Fruit fly (Drosophila melanogaster) whole organism, embryonic: ENCODE results near the gene CG10874.

Source experiments
- Bgb ChIP-seq: fragments of 200-800 bp; sonication (Bioruptor generic); IDR thresholded peaks from 2 replicates; pipeline ENCODE4 v1.3.6; 2022; ENCODE audit warnings: missing biosample characterization, missing genetic modification characterization; ENCODE audit not compliant: partially characterized antibody
- CG10431 ChIP-seq: fragments of 200-800 bp; sonication (Bioruptor generic); optimal IDR thresholded peaks from 3 replicates; lab custom pipeline; 2018; ENCODE audit warnings: missing biosample characterization, mild to moderate bottlenecking, missing genetic modification characterization
- CG10565 ChIP-seq: fragments of 200-800 bp; sonication (Bioruptor generic); optimal IDR thresholded peaks from 3 replicates; lab custom pipeline; 2016; ENCODE audit warnings: missing biosample characterization, mild to moderate bottlenecking, missing genetic modification characterization
- CG12391 ChIP-seq: fragments of 200-800 bp; sonication (Bioruptor generic); optimal IDR thresholded peaks from 3 replicates; lab custom pipeline; 2018; ENCODE audit warnings: missing biosample characterization, mild to moderate bottlenecking, missing genetic modification characterization, moderate library complexity
- CG14710 ChIP-seq: fragments of 200-800 bp; sonication (Bioruptor generic); optimal IDR thresholded peaks from 3 replicates; lab custom pipeline; 2019; ENCODE audit warnings: missing biosample characterization, mild to moderate bottlenecking, missing genetic modification characterization, moderate library complexity
- CG14860 ChIP-seq: fragments of 200-800 bp; sonication (Bioruptor generic); IDR thresholded peaks from 3 replicates; pipeline ENCODE4 v1.3.6; 2022; ENCODE audit warnings: missing biosample characterization, missing genetic modification characterization; ENCODE audit not compliant: partially characterized antibody
- CG15514 ChIP-seq: fragments of 200-800 bp; sonication (Bioruptor generic); optimal IDR thresholded peaks from 3 replicates; lab custom pipeline; 2017; ENCODE audit warnings: missing biosample characterization, missing genetic modification characterization, mild to moderate bottlenecking, moderate library complexity, missing genetic modification reagents
- CG17186 ChIP-seq: fragments of 200-800 bp; sonication (Bioruptor generic); optimal IDR thresholded peaks from 3 replicates; lab custom pipeline; 2017; ENCODE audit warnings: missing biosample characterization, missing genetic modification reagents, missing genetic modification characterization
- CG17829 ChIP-seq: fragments of 200-800 bp; optimal IDR thresholded peaks from 2 replicates; lab custom pipeline; 2019; ENCODE audit warnings: missing biosample characterization, mild to moderate bottlenecking, missing genetic modification characterization, moderate library complexity
- CG17912 ChIP-seq: fragments of 200-800 bp; sonication (Bioruptor generic); optimal IDR thresholded peaks from 2 replicates; lab custom pipeline; 2018; ENCODE audit warnings: missing biosample characterization, mild to moderate bottlenecking, missing genetic modification characterization
- CG2120 ChIP-seq: fragments of 200-800 bp; sonication (Bioruptor generic); optimal IDR thresholded peaks from 3 replicates; lab custom pipeline; 2016; ENCODE audit warnings: missing biosample characterization, missing genetic modification characterization
- CG33213 ChIP-seq: fragments of 200-800 bp; sonication (Bioruptor generic); optimal IDR thresholded peaks from 3 replicates; lab custom pipeline; 2016; ENCODE audit warnings: missing biosample characterization, missing genetic modification characterization
- CG33557 ChIP-seq: fragments of 200-800 bp; sonication (Bioruptor generic); optimal IDR thresholded peaks from 2 replicates; lab custom pipeline; 2019; ENCODE audit warnings: missing biosample characterization, mild to moderate bottlenecking, missing genetic modification characterization, moderate library complexity
- CG5953 ChIP-seq: fragments of 200-800 bp; sonication (Bioruptor generic); IDR thresholded peaks from 2 replicates; pipeline ENCODE4 v1.3.6; 2022; ENCODE audit warnings: missing biosample characterization, missing genetic modification characterization
- CG9797 ChIP-seq: fragments of 200-800 bp; sonication (Bioruptor generic); optimal IDR thresholded peaks from 3 replicates; lab custom pipeline; 2018; ENCODE audit warnings: missing biosample characterization, mild to moderate bottlenecking, missing genetic modification characterization
- CHES-1-like ChIP-seq: fragments of 200-800 bp; sonication (Bioruptor generic); optimal IDR thresholded peaks from 2 replicates; lab custom pipeline; 2016; ENCODE audit warnings: missing biosample characterization, missing genetic modification characterization
- CrebB ChIP-seq: fragments of 200-800 bp; sonication (Bioruptor generic); optimal IDR thresholded peaks from 3 replicates; lab custom pipeline; 2018; ENCODE audit warnings: missing biosample characterization, mild to moderate bottlenecking, missing genetic modification characterization
- Dll ChIP-seq: fragments of 200-800 bp; sonication (Bioruptor generic); IDR thresholded peaks from 4 replicates; pipeline ENCODE4 v1.3.6; 2022; ENCODE audit warnings: missing biosample characterization, missing genetic modification characterization; ENCODE audit not compliant: partially characterized antibody
- Dp ChIP-seq: fragments of 200-800 bp; sonication (Bioruptor generic); optimal IDR thresholded peaks from 2 replicates; lab custom pipeline; 2018; ENCODE audit warnings: missing biosample characterization, mild to moderate bottlenecking, missing genetic modification characterization, moderate library complexity
- HHEX ChIP-seq: fragments of 200-800 bp; sonication (Bioruptor generic); optimal IDR thresholded peaks from 3 replicates; lab custom pipeline; 2017; ENCODE audit warnings: missing biosample characterization, mild to moderate bottlenecking, missing genetic modification characterization, missing genetic modification reagents
- HLHmδ ChIP-seq: fragments of 200-800 bp; sonication (Bioruptor generic); optimal IDR thresholded peaks from 2 replicates; lab custom pipeline; 2018; ENCODE audit warnings: missing biosample characterization, mild to moderate bottlenecking, missing genetic modification characterization, moderate library complexity
- HmgZ ChIP-seq: fragments of 200-800 bp; sonication (Bioruptor generic); optimal IDR thresholded peaks from 2 replicates; lab custom pipeline; 2018; ENCODE audit warnings: missing biosample characterization, mild to moderate bottlenecking, missing genetic modification characterization
- MESR4 ChIP-seq: fragments of 200-800 bp; sonication (Bioruptor generic); optimal IDR thresholded peaks from 2 replicates; lab custom pipeline; 2018; ENCODE audit warnings: missing biosample characterization, mild to moderate bottlenecking, missing genetic modification characterization, moderate library complexity
- Med ChIP-seq: fragments of 200-800 bp; sonication (Bioruptor generic); peaks from one replicate; lab custom pipeline; 2016; ENCODE audit warnings: missing biosample characterization, missing genetic modification characterization, mild to moderate bottlenecking, inconsistent platforms, moderate library complexity
- Mrtf ChIP-seq: fragments of 200-800 bp; sonication (Bioruptor generic); IDR thresholded peaks from 3 replicates; pipeline ENCODE4 v1.3.6; 2022; ENCODE audit warnings: missing biosample characterization, missing genetic modification characterization
- Rfx ChIP-seq: fragments of 200-800 bp; sonication (Bioruptor generic); IDR thresholded peaks from 2 replicates; pipeline ENCODE4 v1.3.6; 2022; ENCODE audit warnings: missing biosample characterization, missing genetic modification characterization
- Scr ChIP-seq: fragments of 200-800 bp; sonication (Bioruptor generic); IDR thresholded peaks from 2 replicates; pipeline ENCODE4 v1.3.6; 2022; ENCODE audit warnings: missing biosample characterization, missing genetic modification characterization; ENCODE audit not compliant: partially characterized antibody
- Tbp ChIP-seq: fragments of >200 bp; optimal IDR thresholded peaks from 2 replicates; lab custom pipeline; 2018; ENCODE audit warnings: missing biosample characterization, missing genetic modification characterization
- Xbp1 ChIP-seq: fragments of 200-800 bp; sonication (Bioruptor generic); optimal IDR thresholded peaks from 3 replicates; lab custom pipeline; 2016; ENCODE audit warnings: missing biosample characterization, mild to moderate bottlenecking, missing genetic modification characterization
- YL-1 ChIP-seq: fragments of 200-800 bp; sonication (Bioruptor generic); optimal IDR thresholded peaks from 3 replicates; lab custom pipeline; 2017; ENCODE audit warnings: missing biosample characterization, mild to moderate bottlenecking, missing genetic modification characterization
- az2 ChIP-seq: fragments of 200-800 bp; sonication (Bioruptor generic); optimal IDR thresholded peaks from 3 replicates; lab custom pipeline; 2016; ENCODE audit warnings: missing biosample characterization, missing genetic modification characterization
- bbx ChIP-seq: fragments of 200-800 bp; sonication (Bioruptor generic); IDR thresholded peaks from 2 replicates; pipeline ENCODE4 v1.3.6; 2022; ENCODE audit warnings: missing biosample characterization, missing genetic modification characterization; ENCODE audit not compliant: partially characterized antibody
- crp ChIP-seq, 2 experiments: fragments of 200-800 bp; sonication (Bioruptor generic); optimal IDR thresholded peaks; 2 replicates in 1 of 2; 3 replicates in 1 of 2; lab custom pipeline; 2017; ENCODE audit warnings: missing biosample characterization in 2 of 2, missing genetic modification characterization in 2 of 2, mild to moderate bottlenecking in 1 of 2, moderate library complexity in 1 of 2
- gem ChIP-seq: fragments of 200-800 bp; sonication (Bioruptor generic); optimal IDR thresholded peaks from 2 replicates; lab custom pipeline; 2019; ENCODE audit warnings: missing biosample characterization, mild to moderate bottlenecking, missing genetic modification characterization, moderate library complexity
- gfzf ChIP-seq: fragments of 200-800 bp; sonication (Bioruptor generic); optimal IDR thresholded peaks from 2 replicates; lab custom pipeline; 2016; ENCODE audit warnings: missing biosample characterization, mild to moderate bottlenecking, missing genetic modification characterization, moderate library complexity
- gro ChIP-seq: fragments of 200-800 bp; sonication (Bioruptor generic); optimal IDR thresholded peaks from 2 replicates; lab custom pipeline; 2016; ENCODE audit warnings: missing biosample characterization, missing genetic modification characterization
- inv ChIP-seq: fragments of 200-800 bp; sonication (Bioruptor generic); IDR thresholded peaks from 2 replicates; pipeline ENCODE4 v1.3.6; 2022; ENCODE audit warnings: missing biosample characterization, missing genetic modification characterization; ENCODE audit not compliant: partially characterized antibody
- lilli ChIP-seq: fragments of 200-800 bp; sonication (Bioruptor generic); optimal IDR thresholded peaks from 3 replicates; lab custom pipeline; 2016; ENCODE audit warnings: missing biosample characterization, missing genetic modification characterization
- mld ChIP-seq: fragments of 200-800 bp; sonication (Bioruptor generic); IDR thresholded peaks from 3 replicates; pipeline ENCODE4 v1.3.6; 2022; ENCODE audit warnings: missing biosample characterization, missing genetic modification characterization; ENCODE audit not compliant: partially characterized antibody
- peb ChIP-seq: fragments of 200-800 bp; sonication (Bioruptor generic); IDR thresholded peaks from 2 replicates; pipeline ENCODE4 v1.3.6; 2022; ENCODE audit warnings: missing biosample characterization, missing genetic modification characterization
- repo ChIP-seq: fragments of 200-800 bp; sonication (Bioruptor generic); optimal IDR thresholded peaks from 2 replicates; lab custom pipeline; 2016; ENCODE audit warnings: missing biosample characterization, missing genetic modification characterization
- sens ChIP-seq: fragments of 200-800 bp; sonication (Bioruptor generic); peaks from one replicate; lab custom pipeline; 2016; ENCODE audit warnings: missing biosample characterization, missing genetic modification characterization
- sna ChIP-seq: fragments of 200-800 bp; sonication (Bioruptor generic); IDR thresholded peaks from 2 replicates; pipeline ENCODE4 v1.3.6; 2022; ENCODE audit warnings: missing biosample characterization, missing genetic modification characterization; ENCODE audit not compliant: partially characterized antibody
- ssp ChIP-seq: fragments of 200-800 bp; sonication (Bioruptor generic); IDR thresholded peaks from 2 replicates; pipeline ENCODE4 v1.3.6; 2022; ENCODE audit warnings: missing biosample characterization, missing genetic modification characterization
- tna ChIP-seq: fragments of 200-800 bp; sonication (Bioruptor generic); IDR thresholded peaks from 2 replicates; pipeline ENCODE4 v1.3.6; 2022; ENCODE audit warnings: missing biosample characterization, missing genetic modification characterization; ENCODE audit not compliant: partially characterized antibody
- trem ChIP-seq: fragments of 200-800 bp; optimal IDR thresholded peaks from 3 replicates; lab custom pipeline; 2019; ENCODE audit warnings: missing biosample characterization, mild to moderate bottlenecking, missing genetic modification characterization, moderate library complexity
- unc-4 ChIP-seq: fragments of 200-800 bp; sonication (Bioruptor generic); IDR thresholded peaks from 2 replicates; pipeline ENCODE4 v1.3.6; 2022; ENCODE audit warnings: missing biosample characterization, missing genetic modification characterization; ENCODE audit not compliant: partially characterized antibody
- vnd ChIP-seq: fragments of 200-800 bp; sonication (Bioruptor generic); IDR thresholded peaks from 3 replicates; pipeline ENCODE4 v1.3.6; 2022; ENCODE audit warnings: missing biosample characterization, missing genetic modification characterization; ENCODE audit not compliant: partially characterized antibody
- wek ChIP-seq: fragments of 200-800 bp; sonication (Bioruptor generic); optimal IDR thresholded peaks from 3 replicates; lab custom pipeline; 2018; ENCODE audit warnings: missing biosample characterization, mild to moderate bottlenecking, missing genetic modification characterization, moderate library complexity

The CG10874 gene

DNA sequence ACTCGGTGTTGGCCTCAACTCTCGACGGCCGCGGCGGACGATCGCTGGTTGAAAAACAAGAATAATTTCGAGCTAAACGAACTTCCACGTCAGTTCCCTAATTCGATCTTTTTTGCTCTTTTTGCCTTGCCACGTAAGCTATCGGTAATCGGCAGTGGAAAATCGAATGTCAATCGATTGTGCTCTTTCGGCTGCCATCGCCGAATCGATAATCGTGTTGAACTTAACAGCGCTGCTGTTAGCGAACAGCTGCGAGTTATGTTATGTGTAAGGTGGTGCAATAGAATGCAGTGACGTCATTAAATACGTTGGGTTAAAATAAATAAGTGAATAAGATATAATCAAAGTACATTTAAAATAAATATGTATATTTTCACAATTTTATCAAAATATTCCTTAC lies 44.5 kb upstream of the CG10874 start, which contains the start of gene Sec24CD (continued):
- TF ChIP-seq crp (GFP tag; optimal IDR thresholded peaks at IDR 0.05; lab: Kevin White, UChicago) = peak; percentile 20 to 88
- TF ChIP-seq CG10565 = no peak
- TF ChIP-seq CHES-1-like (GFP tag; lab: Kevin White, UChicago) = no peak
- TF ChIP-seq wek (GFP tag; lab: Kevin White, UChicago) = no peak
- peak; percentile 4 for TF ChIP-seq gfzf (GFP tag; lab: Kevin White, UChicago)
- TF ChIP-seq Scr (GFP tag; lab: Robert Waterston, UW) = peak; percentile 83
- TF ChIP-seq Bgb = peak; percentile 96
- peak; percentile 33 for TF ChIP-seq CG17829 (tag; lab: Kevin White, UChicago)
- TF ChIP-seq peb (GFP tag; lab: Robert Waterston, UW) = no peak
- TF ChIP-seq CG9797 = peak; percentile 35
- no peak for TF ChIP-seq Tbp (GFP tag; lab: Kevin White, UChicago)
- TF ChIP-seq ssp (GFP tag; lab: Robert Waterston, UW) = no peak
- TF ChIP-seq CG14860 (GFP tag; lab: Robert Waterston, UW) = peak; percentile 91
- TF ChIP-seq CG33213 (GFP tag; lab: Kevin White, UChicago) = peak; percentile 0
- peak; percentile 84 for TF ChIP-seq unc-4 (GFP tag; lab: Robert Waterston, UW)
- peak; percentile 66 for TF ChIP-seq inv (GFP tag; lab: Robert Waterston, UW)
- peak; percentile 80 for TF ChIP-seq trem (tag; lab: Kevin White, UChicago)
- peak; percentile 84 for TF ChIP-seq MESR4 (GFP tag; lab: Kevin White, UChicago)
- TF ChIP-seq mld (GFP tag; lab: Robert Waterston, UW) = peak; percentile 94
- TF ChIP-seq Rfx (GFP tag; lab: Robert Waterston, UW) = peak; percentile 26; the same call in 1 of the 2 replicates
- TF ChIP-seq CrebB (tag; lab: Kevin White, UChicago) = peak; percentile 68
- TF ChIP-seq Dp (GFP tag; lab: Kevin White, UChicago) = peak; percentile 43
- peak; percentile 79 for TF ChIP-seq Xbp1
- peak; percentile 10 for TF ChIP-seq CG17186 (GFP tag; lab: Kevin White, UChicago)
- no peak for TF ChIP-seq HHEX
- no peak for TF ChIP-seq gem (tag; lab: Kevin White, UChicago)
- no peak for TF ChIP-seq gro (GFP tag; lab: Kevin White, UChicago)
- TF ChIP-seq CG14710 (tag; lab: Kevin White, UChicago) = peak; percentile 51
- peak; percentile 91 for TF ChIP-seq YL-1 (GFP tag; lab: Kevin White, UChicago)
- TF ChIP-seq Dll (GFP tag; lab: Robert Waterston, UW) = peak; percentile 89
- TF ChIP-seq HmgZ (tag; lab: Kevin White, UChicago) = peak; percentile 39
- TF ChIP-seq repo = no peak
- TF ChIP-seq Mrtf = no peak
- TF ChIP-seq bbx (GFP tag; lab: Robert Waterston, UW) = peak; percentile 98
- peak; percentile 52 for TF ChIP-seq CG12391
- TF ChIP-seq HLHmδ (GFP tag; lab: Kevin White, UChicago) = peak; percentile 56
- TF ChIP-seq vnd (GFP tag; lab: Robert Waterston, UW) = peak; percentile 84
- TF ChIP-seq lilli (GFP tag; lab: Kevin White, UChicago) = peak; percentile 35
- TF ChIP-seq CG17912 (GFP tag; lab: Kevin White, UChicago) = peak; percentile 39
- no peak for TF ChIP-seq CG5953 (GFP tag; lab: Robert Waterston, UW)
- peak; percentile 19 for TF ChIP-seq CG33557 (GFP tag; lab: Kevin White, UChicago)
- TF ChIP-seq az2 (GFP tag; lab: Kevin White, UChicago) = peak; percentile 4
- peak; percentile 96 for TF ChIP-seq sna (GFP tag; lab: Robert Waterston, UW)
- TF ChIP-seq CG10431 (GFP tag; lab: Kevin White, UChicago) = no peak
- peak; percentile 6 for TF ChIP-seq CG2120 (GFP tag; lab: Kevin White, UChicago)
- peak; percentile 97 for TF ChIP-seq tna
- TF ChIP-seq CG15514 = peak; percentile 74
- peak; percentile 57 for TF ChIP-seq Med (GFP tag; lab: Kevin White, UChicago)
- TF ChIP-seq sens (GFP tag; lab: Kevin White, UChicago) = peak; percentile 33
